Fruit fly (Drosophila melanogaster): ENCODE results near the gene CG32987.

Gene CG32987

dm6 chr2L:8834806-8835483, 28.7 kb upstream of the CG32987 start (continued):
- TF ChIP-seq bsh (GFP tag; optimal IDR thresholded peaks at IDR 0.05) (peak in 1 of 2 experiments; percentile 73), CG4404 (GFP tag; IDR thresholded peaks at IDR 0.05) (peak; percentile 58), eve (GFP tag; optimal IDR thresholded peaks at IDR 0.05) (peak in 1 of 2 experiments; percentile 82), ranshi (GFP tag; IDR thresholded peaks at IDR 0.05) (peak; percentile 10; the same call in 1 of the 2 replicates), CG32772 (GFP tag; IDR thresholded peaks at IDR 0.05) (peak; percentile 6; the same call in 1 of the 2 replicates), slbo (GFP tag; IDR thresholded peaks at IDR 0.05) (peak; percentile 35; the same call in 1 of the 2 replicates), CG9727 (GFP tag; optimal IDR thresholded peaks at IDR 0.05) (peak; percentile 86), Hr51 (GFP tag; optimal IDR thresholded peaks at IDR 0.05) (peak in 1 of 2 experiments; percentile 68), CG7839 (tag; optimal IDR thresholded peaks at IDR 0.05) (peak; percentile 77), lola (GFP tag; optimal IDR thresholded peaks at IDR 0.05) (peak in 1 of 3 experiments; percentile 37), CG30431 (GFP tag; optimal IDR thresholded peaks at IDR 0.05) (peak; percentile 57), tap (tag; optimal IDR thresholded peaks at IDR 0.05) (peak; percentile 12), CG1647 (GFP tag; optimal IDR thresholded peaks at IDR 0.05) (peak; percentile 58), CG12219 (GFP tag; optimal IDR thresholded peaks at IDR 0.05) (no peak), zen2 (GFP tag; IDR thresholded peaks at IDR 0.05; ENCODE audit: partially characterized antibody) (no peak), wek (GFP tag; optimal IDR thresholded peaks at IDR 0.05) (no peak), sima (GFP tag; optimal IDR thresholded peaks at IDR 0.05) (no peak), bcd (GFP tag; optimal IDR thresholded peaks at IDR 0.05) (peak; percentile 41), danr (GFP tag; IDR thresholded peaks at IDR 0.05) (0 out of 2 replicates have a peak, but pooled peaks have one; percentile 37), Lim3 (GFP tag; IDR thresholded peaks at IDR 0.05) (no peak; the same call in none of the 2 replicates), CG10209 (GFP tag; optimal IDR thresholded peaks at IDR 0.05) (peak; percentile 46), dysf (GFP tag; IDR thresholded peaks at IDR 0.05) (peak; percentile 71), Sry-β (GFP tag; optimal IDR thresholded peaks at IDR 0.05) (no peak), da (GFP tag; optimal IDR thresholded peaks at IDR 0.05) (no peak), vnd (GFP tag; IDR thresholded peaks at IDR 0.05; ENCODE audit: partially characterized antibody) (no peak), ac (GFP tag; optimal IDR thresholded peaks at IDR 0.05) (no peak), CG4820 (GFP tag; optimal IDR thresholded peaks at IDR 0.05) (peak; percentile 87), CG12104 (GFP tag; optimal IDR thresholded peaks at IDR 0.05) (peak; percentile 44), sens-2 (GFP tag; IDR thresholded peaks at IDR 0.05) (peak; percentile 80), CG8290 (GFP tag; optimal IDR thresholded peaks at IDR 0.05) (no peak), CG8290 (tag; optimal IDR thresholded peaks at IDR 0.05) (no peak), bbx (GFP tag; IDR thresholded peaks at IDR 0.05; ENCODE audit: partially characterized antibody) (0 out of 2 replicates have a peak, but pooled peaks have one; percentile 24), CG13775 (GFP tag; optimal IDR thresholded peaks at IDR 0.05) (peak; percentile 46), CG15696 (tag; optimal IDR thresholded peaks at IDR 0.05) (peak; percentile 25), CG9817 (tag; optimal IDR thresholded peaks at IDR 0.05) (no peak), zen (tag; optimal IDR thresholded peaks at IDR 0.05) (peak; percentile 19), Myb (GFP tag; optimal IDR thresholded peaks at IDR 0.05) (no peak), NFAT (GFP tag; IDR thresholded peaks at IDR 0.05) (no peak), PHDP (tag; optimal IDR thresholded peaks at IDR 0.05) (peak; percentile 54), Hr3 (GFP tag; optimal IDR thresholded peaks at IDR 0.05) (peak; percentile 58), hkb (optimal IDR thresholded peaks at IDR 0.05) (no peak), hkb (GFP tag; IDR thresholded peaks at IDR 0.05) (peak; percentile 53), CG13123 (GFP tag; optimal IDR thresholded peaks at IDR 0.05) (no peak), CG14667 (GFP tag; IDR thresholded peaks at IDR 0.05) (peak; percentile 19; the same call in 1 of the 2 replicates), salm (tag; optimal IDR thresholded peaks at IDR 0.05) (peak; percentile 27), GATAe (GFP tag; conservative IDR thresholded peaks at IDR 0.05) (no peak), CoRest (tag; optimal IDR thresholded peaks at IDR 0.05) (peak; percentile 56), Trl (optimal IDR thresholded peaks at IDR 0.05) (no peak), Trl (GFP tag; optimal IDR thresholded peaks at IDR 0.05) (peak; percentile 61), CG31365 (tag; optimal IDR thresholded peaks at IDR 0.05) (no peak)

All from whole organism, embryonic.